Worm (Caenorhabditis elegans) whole organism, L4 larva: ENCODE data around the gene lin-5.

ENCODE experiments used
- F37D6.2 ChIP-seq: sonication (generic microtip); optimal IDR thresholded peaks from 2 replicates; lab custom pipeline; 2016; ENCODE audit warnings: mild to moderate bottlenecking, missing genetic modification characterization, missing compliant biosample characterization
- R02D3.7 ChIP-seq: fragments of 150-350 bp; sonication (generic microtip); optimal IDR thresholded peaks from 3 replicates; lab custom pipeline; 2014; ENCODE audit warnings: missing biosample characterization, missing genetic modification characterization
- T20F7.1 ChIP-seq: fragments of 200-800 bp; sonication (Bioruptor generic); optimal IDR thresholded peaks from 2 replicates; lab custom pipeline; 2018; ENCODE audit warnings: mild to moderate bottlenecking, missing genetic modification characterization, missing compliant biosample characterization
- T26A8.4 ChIP-seq: fragments of 200-800 bp; sonication (Bioruptor generic); IDR thresholded peaks from 2 replicates; pipeline ENCODE4 v1.3.6; 2022; ENCODE audit warnings: missing genetic modification characterization, missing compliant biosample characterization
- Y48G9A.11 ChIP-seq: fragments of 200-800 bp; sonication (Bioruptor generic); IDR thresholded peaks from 2 replicates; pipeline ENCODE4 v1.3.6; 2022; ENCODE audit warnings: missing genetic modification reagents, missing genetic modification characterization, missing compliant biosample characterization
- ZK337.2 ChIP-seq: fragments of 200-800 bp; sonication (Bioruptor generic); IDR thresholded peaks from 2 replicates; pipeline ENCODE4 v1.3.6; 2022; ENCODE audit warnings: missing genetic modification reagents, missing genetic modification characterization, missing compliant biosample characterization
- ama-1 ChIP-seq: fragments of 150-350 bp; optimal IDR thresholded peaks from 2 replicates; lab custom pipeline; 2014; ENCODE audit warnings: inconsistent platforms, mixed read lengths
- ceh-28 ChIP-seq: fragments of 150-350 bp; optimal IDR thresholded peaks from 2 replicates; lab custom pipeline; 2014; ENCODE audit warnings: missing biosample characterization, missing genetic modification reagents, missing genetic modification characterization
- ceh-32 ChIP-seq: sonication (generic microtip); optimal IDR thresholded peaks from 2 replicates; lab custom pipeline; 2016; ENCODE audit warnings: mild to moderate bottlenecking, missing genetic modification characterization, missing compliant biosample characterization; ENCODE audit not compliant: poor library complexity
- ces-1 ChIP-seq: fragments of 150-350 bp; sonication (generic microtip); optimal IDR thresholded peaks from 4 replicates; lab custom pipeline; 2014; ENCODE audit warnings: missing biosample characterization, missing genetic modification reagents, missing genetic modification characterization
- ctbp-1 ChIP-seq: fragments of 200-800 bp; sonication (Bioruptor generic); IDR thresholded peaks from 2 replicates; pipeline ENCODE4 v1.3.6; 2022; ENCODE audit warnings: missing genetic modification reagents, missing genetic modification characterization, missing compliant biosample characterization
- daf-12 ChIP-seq: fragments of 150-350 bp; optimal IDR thresholded peaks from 2 replicates; lab custom pipeline; 2014; ENCODE audit warnings: missing biosample characterization, missing genetic modification reagents, missing genetic modification characterization
- dmd-8 ChIP-seq: fragments of 200-800 bp; sonication (Bioruptor generic); IDR thresholded peaks from 2 replicates; pipeline ENCODE4 v1.3.6; 2022; ENCODE audit warnings: missing genetic modification characterization, missing compliant biosample characterization
- dve-1 ChIP-seq: sonication (generic microtip); optimal IDR thresholded peaks from 2 replicates; lab custom pipeline; 2017; ENCODE audit warnings: antibody characterized with exemption, mild to moderate bottlenecking, missing genetic modification characterization, missing compliant biosample characterization; ENCODE audit not compliant: insufficient read depth
- gei-8 ChIP-seq: fragments of 200-800 bp; sonication (Bioruptor generic); optimal IDR thresholded peaks from 2 replicates; lab custom pipeline; 2018; ENCODE audit warnings: mild to moderate bottlenecking, missing genetic modification characterization, missing compliant biosample characterization
- hif-1 ChIP-seq, 2 experiments: sonication (generic microtip); optimal IDR thresholded peaks; 2 replicates each; lab custom pipeline; 2016 to 2017; ENCODE audit warnings: missing compliant biosample characterization in 2 of 2, missing genetic modification characterization in 2 of 2, missing genetic modification reagents in 2 of 2, missing genotype in 2 of 2, mild to moderate bottlenecking in 1 of 2
- hlh-11 ChIP-seq: fragments of 200-800 bp; sonication (Bioruptor generic); optimal IDR thresholded peaks from 2 replicates; lab custom pipeline; 2018; ENCODE audit warnings: mild to moderate bottlenecking, missing genetic modification characterization, missing compliant biosample characterization
- lim-7 ChIP-seq: fragments of 200-800 bp; sonication (Bioruptor generic); IDR thresholded peaks from 2 replicates; pipeline ENCODE4 v1.3.6; 2022; ENCODE audit warnings: missing genetic modification characterization, missing compliant biosample characterization
- lin-1 ChIP-seq: fragments of 200-800 bp; sonication (Bioruptor generic); IDR thresholded peaks from 2 replicates; pipeline ENCODE4 v1.3.6; 2022; ENCODE audit warnings: missing genetic modification reagents, missing genetic modification characterization, missing compliant biosample characterization
- lin-13 ChIP-seq: fragments of 150-350 bp; optimal IDR thresholded peaks from 2 replicates; lab custom pipeline; 2014; ENCODE audit warnings: missing biosample characterization, missing genetic modification reagents, missing genetic modification characterization
- lin-38 ChIP-seq: fragments of 200-800 bp; sonication (Bioruptor generic); IDR thresholded peaks from 2 replicates; pipeline ENCODE4 v1.3.6; 2022; ENCODE audit warnings: missing genetic modification reagents, missing genetic modification characterization, missing compliant biosample characterization
- lin-39 ChIP-seq: fragments of 150-350 bp; optimal IDR thresholded peaks from 2 replicates; lab custom pipeline; 2014; ENCODE audit warnings: missing biosample characterization, missing genetic modification reagents, missing genetic modification characterization
- lsy-2 ChIP-seq, 2 experiments: fragments of 150-350 bp in 1 of 2; sonication (generic microtip) in 1 of 2; optimal IDR thresholded peaks; 2 replicates each; lab custom pipeline; 2014 to 2017; ENCODE audit warnings: missing biosample characterization in 2 of 2, missing genetic modification characterization in 2 of 2
- madf-5 ChIP-seq, 2 experiments: fragments of 200-800 bp; sonication (Bioruptor generic); IDR thresholded peaks; 2 replicates each; pipeline ENCODE4 v1.3.6; 2022; ENCODE audit warnings: missing compliant biosample characterization in 2 of 2, missing genetic modification characterization in 2 of 2
- mdl-1 ChIP-seq, 2 experiments: fragments of 150-350 bp in 1 of 2; sonication (generic microtip) in 1 of 2; optimal IDR thresholded peaks; 2 replicates each; lab custom pipeline; 2014 to 2017; ENCODE audit warnings: missing biosample characterization in 2 of 2, missing genetic modification characterization in 2 of 2
- mdt-29 ChIP-seq: fragments of 200-800 bp; sonication (Bioruptor generic); IDR thresholded peaks from 2 replicates; pipeline ENCODE4 v1.3.6; 2022; ENCODE audit warnings: missing genetic modification reagents, missing genetic modification characterization, missing compliant biosample characterization
- mep-1 ChIP-seq: fragments of 150-350 bp; sonication (generic microtip); optimal IDR thresholded peaks from 3 replicates; lab custom pipeline; 2014; ENCODE audit warnings: missing biosample characterization, missing genetic modification characterization
- mes-2 ChIP-seq: sonication (generic microtip); optimal IDR thresholded peaks from 2 replicates; lab custom pipeline; 2016; ENCODE audit warnings: missing genotype, mild to moderate bottlenecking, missing genetic modification characterization, missing compliant biosample characterization; ENCODE audit not compliant: poor library complexity, severe bottlenecking
- mxl-2 ChIP-seq: fragments of 200-800 bp; sonication (Bioruptor generic); conservative IDR thresholded peaks from 2 replicates; pipeline ENCODE4 v1.3.6; 2022; ENCODE audit warnings: missing genetic modification reagents, missing genetic modification characterization, missing compliant biosample characterization
- mxl-3 ChIP-seq: fragments of 200-800 bp; sonication (Bioruptor generic); optimal IDR thresholded peaks from 2 replicates; lab custom pipeline; 2018; ENCODE audit warnings: mild to moderate bottlenecking, missing genetic modification characterization, missing compliant biosample characterization
- nhr-10 ChIP-seq: fragments of 150-350 bp; optimal IDR thresholded peaks from 2 replicates; lab custom pipeline; 2014; ENCODE audit warnings: missing biosample characterization, missing genetic modification characterization
- nhr-102 ChIP-seq: sonication (generic microtip); optimal IDR thresholded peaks from 2 replicates; lab custom pipeline; 2016; ENCODE audit warnings: mild to moderate bottlenecking, missing genetic modification characterization, moderate library complexity, missing compliant biosample characterization
- nhr-11 ChIP-seq: fragments of 150-350 bp; optimal IDR thresholded peaks from 2 replicates; lab custom pipeline; 2014; ENCODE audit warnings: missing biosample characterization, missing genetic modification characterization
- nhr-111 ChIP-seq: fragments of 200-800 bp; sonication (Bioruptor generic); optimal IDR thresholded peaks from 2 replicates; lab custom pipeline; 2018; ENCODE audit warnings: mild to moderate bottlenecking, missing genetic modification characterization, missing compliant biosample characterization
- nhr-28 ChIP-seq: fragments of 150-350 bp; optimal IDR thresholded peaks from 2 replicates; lab custom pipeline; 2014; ENCODE audit warnings: missing biosample characterization, missing genetic modification characterization
- nhr-76 ChIP-seq: fragments of 150-350 bp; optimal IDR thresholded peaks from 2 replicates; lab custom pipeline; 2014; ENCODE audit warnings: missing biosample characterization, missing genetic modification characterization
- nhr-77 ChIP-seq: fragments of 150-350 bp; optimal IDR thresholded peaks from 2 replicates; lab custom pipeline; 2014; ENCODE audit warnings: missing biosample characterization, missing genetic modification characterization
- set-16 ChIP-seq: fragments of 200-800 bp; sonication (Bioruptor generic); IDR thresholded peaks from 2 replicates; pipeline ENCODE4 v1.3.6; 2022; ENCODE audit warnings: missing genetic modification reagents, missing genetic modification characterization, missing compliant biosample characterization
- spr-1 ChIP-seq: sonication (generic microtip); optimal IDR thresholded peaks from 2 replicates; lab custom pipeline; 2016; ENCODE audit warnings: mild to moderate bottlenecking, missing genetic modification characterization, missing compliant biosample characterization
- spr-3 ChIP-seq: fragments of 200-800 bp; sonication (Bioruptor generic); optimal IDR thresholded peaks from 2 replicates; lab custom pipeline; 2018; ENCODE audit warnings: mild to moderate bottlenecking, missing genetic modification characterization, missing compliant biosample characterization
- unc-62 ChIP-seq, 3 experiments: fragments of 150-350 bp in 1 of 3; sonication (generic microtip); optimal IDR thresholded peaks in 2 of 3; peaks in 1 of 3; 1 replicate in 1 of 3; 2 replicates in 2 of 3; lab custom pipeline; 2014 to 2017; ENCODE audit warnings: missing biosample characterization in 3 of 3, missing genetic modification characterization in 3 of 3, missing genetic modification reagents in 3 of 3, missing genotype in 1 of 3
- vab-7 ChIP-seq: fragments of 200-800 bp; sonication (Bioruptor generic); IDR thresholded peaks from 2 replicates; pipeline ENCODE4 v1.3.6; 2022; ENCODE audit warnings: missing genetic modification reagents, missing genetic modification characterization, missing compliant biosample characterization
- zfp-2 ChIP-seq: sonication (generic microtip); optimal IDR thresholded peaks from 2 replicates; lab custom pipeline; 2016; ENCODE audit warnings: mild to moderate bottlenecking, missing genetic modification characterization, missing compliant biosample characterization
- zip-11 ChIP-seq: fragments of 200-800 bp; sonication (Bioruptor generic); IDR thresholded peaks from 2 replicates; pipeline ENCODE4 v1.3.6; 2022; ENCODE audit warnings: missing genetic modification characterization, missing compliant biosample characterization
- ztf-11 ChIP-seq: fragments of 150-350 bp; optimal IDR thresholded peaks from 2 replicates; lab custom pipeline; 2014; ENCODE audit warnings: missing biosample characterization, missing genetic modification characterization

Gene lin-5

ce11 chrII:7873843-7874372 lies 13.5 kb downstream of the lin-5 start, which contains the start of gene T01H3.3 (continued):
- TF ChIP-seq mep-1 (tag; lab: Kevin White, UChicago) (no peak), lin-13 (no peak), dmd-8 (GFP tag; lab: Robert Waterston, UW) (no peak), lin-39 (no peak), zip-11 (GFP tag; lab: Robert Waterston, UW) (no peak), lin-38 (GFP tag; lab: Robert Waterston, UW) (peak; percentile 20; the same call in 1 of the 2 replicates), nhr-10 (tag; lab: Kevin White, UChicago) (no peak), nhr-76 (no peak), madf-5 (GFP tag; IDR thresholded peaks at IDR 0.05; lab: Robert Waterston, UW) (no peak), gei-8 (no peak), ceh-32 (tag; lab: Kevin White, UChicago) (no peak), T26A8.4 (GFP tag; lab: Robert Waterston, UW) (no peak)

DNA sequence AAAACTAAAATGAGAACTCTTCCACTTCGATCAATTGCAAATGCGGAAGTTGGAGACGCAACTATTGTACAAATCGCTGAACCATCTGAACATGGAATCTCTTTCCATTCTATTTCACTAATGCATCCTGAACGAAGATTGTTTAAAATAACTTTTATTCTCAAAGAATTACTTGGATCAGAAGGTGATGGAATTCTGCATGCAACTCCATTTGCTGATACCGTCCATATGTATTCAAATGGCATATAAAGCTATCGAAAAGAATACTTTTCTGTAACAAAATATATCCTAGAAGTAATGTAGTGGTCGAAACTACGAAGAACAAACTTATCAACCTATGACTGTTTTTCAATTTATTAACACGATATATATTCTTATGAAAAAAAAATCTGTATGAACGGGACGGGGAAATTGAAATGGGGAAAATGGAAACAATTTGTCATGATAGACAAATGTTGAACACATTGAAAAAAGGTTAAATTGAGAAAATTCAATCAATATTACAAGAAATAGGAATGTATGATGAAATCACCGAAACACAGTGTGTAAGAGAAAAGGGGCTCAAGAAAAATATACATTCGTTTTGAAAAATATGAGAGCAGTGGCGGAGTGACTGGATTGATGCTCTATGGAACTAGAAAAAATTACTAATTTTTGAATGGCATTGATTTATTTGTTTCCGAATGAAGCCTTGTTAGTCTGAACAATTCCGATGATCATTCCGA lies 17.5 kb downstream of the lin-5 start, which contains the start of gene T01H3.2:
Gene T01H3.2, minus strand, starts transcription at position 251 of the 725 bp plus-strand sequence.
- peak; percentile 52 for TF ChIP-seq lin-38 (GFP tag; lab: Robert Waterston, UW)
- no peak for TF ChIP-seq nhr-11 (tag; lab: Kevin White, UChicago)
- TF ChIP-seq lim-7 = no peak
- TF ChIP-seq unc-62 (GFP tag; optimal IDR thresholded peaks at IDR 0.05 in 1 of 2; lab: Kevin White, UChicago) = peak in 1 of 2 experiments; percentile 96
- TF ChIP-seq unc-62 (tag; optimal IDR thresholded peaks at IDR 0.05; lab: Kevin White, UChicago) = no peak
- TF ChIP-seq mep-1 (tag; lab: Kevin White, UChicago) = peak; percentile 26
- no peak for TF ChIP-seq ctbp-1 (GFP tag; lab: Robert Waterston, UW)
- TF ChIP-seq lsy-2 (tag; optimal IDR thresholded peaks at IDR 0.05; lab: Kevin White, UChicago) = peak in 1 of 2 experiments; percentile 39
- TF ChIP-seq spr-1 (tag; lab: Kevin White, UChicago) = peak; percentile 27
- peak; percentile 53 for TF ChIP-seq nhr-102 (tag; lab: Kevin White, UChicago)
- TF ChIP-seq ama-1 = peak; percentile 27
- no peak for TF ChIP-seq ZK337.2
- no peak for TF ChIP-seq mxl-2 (GFP tag; lab: Robert Waterston, UW)
- peak; percentile 37 for TF ChIP-seq dve-1 (tag; lab: Kevin White, UChicago)
- TF ChIP-seq Y48G9A.11 (GFP tag; lab: Robert Waterston, UW) = 0 out of 2 replicates have a peak, but pooled peaks have one; percentile 38
- 0 out of 2 replicates have a peak, but pooled peaks have one; percentile 20 for TF ChIP-seq mdt-29
- TF ChIP-seq T20F7.1 (GFP tag; lab: Kevin White, UChicago) = peak; percentile 71
- TF ChIP-seq spr-3 (GFP tag; lab: Kevin White, UChicago) = no peak

- TF ChIP-seq ama-1 (peak; percentile 44), hif-1 (tag; optimal IDR thresholded peaks at IDR 0.05; lab: Kevin White, UChicago) (peak in 1 of 2 experiments; percentile 16), nhr-28 (peak; percentile 8), daf-12 (tag; lab: Kevin White, UChicago) (no peak), set-16 (GFP tag; lab: Robert Waterston, UW) (no peak), F37D6.2 (no peak), mdl-1 (tag; optimal IDR thresholded peaks at IDR 0.05; lab: Kevin White, UChicago) (no peak), hlh-11 (tag; lab: Kevin White, UChicago) (peak; percentile 14), lin-38 (GFP tag; lab: Robert Waterston, UW) (peak; percentile 29; the same call in 1 of the 2 replicates), zfp-2 (tag; lab: Kevin White, UChicago) (no peak), mes-2 (tag; lab: Kevin White, UChicago) (peak; percentile 70), ces-1 (GFP tag; lab: Kevin White, UChicago) (no peak), ceh-28 (tag; lab: Kevin White, UChicago) (no peak), nhr-111 (no peak), mxl-3 (GFP tag; lab: Kevin White, UChicago) (peak; percentile 33), lsy-2 (tag; optimal IDR thresholded peaks at IDR 0.05; lab: Kevin White, UChicago) (no peak), ztf-11 (tag; lab: Kevin White, UChicago) (no peak), lin-1 (GFP tag; lab: Robert Waterston, UW) (no peak), R02D3.7 (tag; lab: Kevin White, UChicago) (no peak), madf-5 (GFP tag; IDR thresholded peaks at IDR 0.05; lab: Robert Waterston, UW) (no peak), lim-7 (no peak), nhr-77 (peak; percentile 9), vab-7 (no peak)
These were observed 18.9 kb downstream of the lin-5 start, which contains the start of the genes vha-4 and T01H3.5 for ce11 chrII:7879266-7879718. vha-4 (minus strand) TSS chrII:7879316. T01H3.5 (plus strand) TSS chrII:7879616.
